Worm (Caenorhabditis elegans) whole organism, L1 larva: ENCODE measurements around the gene F40C5.1.

Source experiments
- blmp-1 ChIP-seq: fragments of 150-350 bp; optimal IDR thresholded peaks from 2 replicates; lab custom pipeline; 2014; ENCODE audit warnings: missing biosample characterization, missing genetic modification characterization
- ceh-63 ChIP-seq: fragments of 200-800 bp; sonication (Bioruptor generic); optimal IDR thresholded peaks from 2 replicates; lab custom pipeline; 2018; ENCODE audit warnings: mild to moderate bottlenecking, missing genetic modification characterization, missing compliant biosample characterization
- ceh-8 ChIP-seq: fragments of 200-800 bp; sonication (Bioruptor generic); optimal IDR thresholded peaks from 2 replicates; lab custom pipeline; 2018; ENCODE audit warnings: mild to moderate bottlenecking, missing genetic modification characterization, moderate library complexity, missing compliant biosample characterization
- ceh-82 ChIP-seq, 3 experiments: fragments of 150-350 bp in 1 of 3; sonication (generic microtip) in 2 of 3; optimal IDR thresholded peaks; 2 replicates each; lab custom pipeline; 2014 to 2017; ENCODE audit warnings: missing biosample characterization in 3 of 3, missing genetic modification characterization in 3 of 3
- ceh-90 ChIP-seq: sonication (generic microtip); optimal IDR thresholded peaks from 2 replicates; lab custom pipeline; 2016; ENCODE audit warnings: missing genetic modification characterization, missing compliant biosample characterization
- ces-1 ChIP-seq: fragments of 150-350 bp; optimal IDR thresholded peaks from 2 replicates; lab custom pipeline; 2014; ENCODE audit warnings: missing biosample characterization, missing genetic modification reagents, missing genetic modification characterization
- dpl-1 ChIP-seq, 3 experiments: fragments of 150-350 bp in 2 of 3; sonication (generic microtip) in 1 of 3; optimal IDR thresholded peaks; 2 replicates each; lab custom pipeline; 2014 to 2017; ENCODE audit warnings: missing biosample characterization in 3 of 3, missing genetic modification characterization in 3 of 3, missing genetic modification reagents in 3 of 3
- dsc-1 ChIP-seq: sonication (generic microtip); optimal IDR thresholded peaks from 2 replicates; lab custom pipeline; 2016; ENCODE audit warnings: mild to moderate bottlenecking, missing genetic modification characterization, missing compliant biosample characterization
- efl-1 ChIP-seq, 4 experiments: fragments of 150-350 bp; optimal IDR thresholded peaks in 3 of 4; peaks in 1 of 4; 1 replicate in 1 of 4; 2 replicates in 3 of 4; lab custom pipeline; 2014; ENCODE audit warnings: missing biosample characterization in 2 of 4, missing genetic modification characterization in 2 of 4, missing genetic modification reagents in 2 of 4
- efl-3 ChIP-seq: fragments of 200-800 bp; sonication (Bioruptor generic); optimal IDR thresholded peaks from 2 replicates; lab custom pipeline; 2018; ENCODE audit warnings: mild to moderate bottlenecking, missing genetic modification characterization, missing compliant biosample characterization
- egl-13 ChIP-seq: sonication (generic microtip); optimal IDR thresholded peaks from 2 replicates; lab custom pipeline; 2016; ENCODE audit warnings: missing genotype, missing genetic modification reagents, missing genetic modification characterization, missing compliant biosample characterization
- elt-2 ChIP-seq: sonication (generic microtip); optimal IDR thresholded peaks from 2 replicates; lab custom pipeline; 2016; ENCODE audit warnings: missing genetic modification characterization, mild to moderate bottlenecking, inconsistent platforms, missing compliant biosample characterization, missing genetic modification reagents
- fkh-4 ChIP-seq: sonication (generic microtip); optimal IDR thresholded peaks from 2 replicates; lab custom pipeline; 2016; ENCODE audit warnings: missing compliant biosample characterization, missing genetic modification characterization, borderline replicate concordance
- fkh-8 ChIP-seq: sonication (generic microtip); optimal IDR thresholded peaks from 2 replicates; lab custom pipeline; 2016; ENCODE audit warnings: mild to moderate bottlenecking, missing genetic modification characterization, missing compliant biosample characterization
- fos-1 ChIP-seq: fragments of 150-350 bp; optimal IDR thresholded peaks from 2 replicates; lab custom pipeline; 2014; ENCODE audit warnings: missing biosample characterization, missing genetic modification characterization
- grh-1 ChIP-seq: fragments of 200-800 bp; sonication (Bioruptor generic); IDR thresholded peaks from 2 replicates; pipeline ENCODE4 v1.3.6; 2022; ENCODE audit warnings: missing genetic modification reagents, missing genetic modification characterization, missing compliant biosample characterization
- hlh-4 ChIP-seq: sonication (generic microtip); optimal IDR thresholded peaks from 2 replicates; lab custom pipeline; 2016; ENCODE audit warnings: mild to moderate bottlenecking, missing genetic modification characterization, missing compliant biosample characterization
- hpl-2 ChIP-seq: fragments of 150-350 bp; optimal IDR thresholded peaks from 2 replicates; lab custom pipeline; 2014; ENCODE audit warnings: missing biosample characterization, missing genetic modification reagents, missing genetic modification characterization
- irx-1 ChIP-seq: sonication (generic microtip); optimal IDR thresholded peaks from 2 replicates; lab custom pipeline; 2016; ENCODE audit warnings: missing genetic modification characterization, missing compliant biosample characterization
- isw-1 ChIP-seq: fragments of 200-800 bp; sonication (Bioruptor generic); IDR thresholded peaks from 2 replicates; pipeline ENCODE4 v1.3.6; 2022; ENCODE audit warnings: missing genetic modification characterization, missing compliant biosample characterization
- jun-1 ChIP-seq: fragments of 150-350 bp; optimal IDR thresholded peaks from 2 replicates; lab custom pipeline; 2014; ENCODE audit warnings: missing biosample characterization, missing genetic modification reagents, missing genetic modification characterization
- lin-14 ChIP-seq: fragments of 200-800 bp; sonication (Bioruptor generic); optimal IDR thresholded peaks from 2 replicates; lab custom pipeline; 2018; ENCODE audit warnings: mild to moderate bottlenecking, missing genetic modification characterization, moderate library complexity, missing compliant biosample characterization
- lin-39 ChIP-seq: fragments of 150-350 bp; optimal IDR thresholded peaks from 2 replicates; lab custom pipeline; 2014; ENCODE audit warnings: missing biosample characterization, missing genetic modification reagents, missing genetic modification characterization
- lsy-2 ChIP-seq, 2 experiments: fragments of 150-350 bp; optimal IDR thresholded peaks; 2 replicates each; lab custom pipeline; 2014; ENCODE audit warnings: missing biosample characterization in 2 of 2, missing genetic modification characterization in 2 of 2
- mab-9 ChIP-seq: fragments of 200-800 bp; sonication (Bioruptor generic); IDR thresholded peaks from 2 replicates; pipeline ENCODE4 v1.3.6; 2022; ENCODE audit warnings: missing genetic modification reagents, missing genetic modification characterization, missing compliant biosample characterization
- mef-2 ChIP-seq: fragments of 150-350 bp; optimal IDR thresholded peaks from 2 replicates; lab custom pipeline; 2014; ENCODE audit warnings: missing biosample characterization, missing genetic modification characterization
- nhr-12 ChIP-seq: sonication (generic microtip); optimal IDR thresholded peaks from 2 replicates; lab custom pipeline; 2017; ENCODE audit warnings: missing biosample characterization, missing genetic modification characterization
- nhr-28 ChIP-seq: fragments of 150-350 bp; optimal IDR thresholded peaks from 2 replicates; lab custom pipeline; 2014; ENCODE audit warnings: missing biosample characterization, missing genetic modification characterization
- nhr-47 ChIP-seq: sonication (generic microtip); optimal IDR thresholded peaks from 2 replicates; lab custom pipeline; 2016; ENCODE audit warnings: mild to moderate bottlenecking, missing genetic modification characterization, moderate library complexity, missing compliant biosample characterization
- nhr-76 ChIP-seq: sonication (generic microtip); optimal IDR thresholded peaks from 2 replicates; lab custom pipeline; 2017; ENCODE audit warnings: missing biosample characterization, missing genetic modification characterization
- nhr-77 ChIP-seq: fragments of 150-350 bp; optimal IDR thresholded peaks from 2 replicates; lab custom pipeline; 2014; ENCODE audit warnings: missing biosample characterization, missing genetic modification characterization
- nhr-85 ChIP-seq: sonication (generic microtip); peaks from one replicate; lab custom pipeline; 2016; ENCODE audit warnings: missing genetic modification characterization, inconsistent platforms, missing compliant biosample characterization
- nhr-90 ChIP-seq: sonication (generic microtip); optimal IDR thresholded peaks from 2 replicates; lab custom pipeline; 2016; ENCODE audit warnings: mild to moderate bottlenecking, missing genetic modification characterization, missing compliant biosample characterization; ENCODE audit not compliant: poor library complexity
- pag-3 ChIP-seq: sonication (generic microtip); optimal IDR thresholded peaks from 2 replicates; lab custom pipeline; 2017; ENCODE audit warnings: missing genetic modification characterization, mild to moderate bottlenecking, missing compliant biosample characterization, antibody characterized with exemption, borderline replicate concordance; ENCODE audit not compliant: insufficient read depth
- pax-3 ChIP-seq: fragments of 200-800 bp; sonication (Bioruptor generic); optimal IDR thresholded peaks from 2 replicates; lab custom pipeline; 2018; ENCODE audit warnings: mild to moderate bottlenecking, missing genetic modification characterization, moderate library complexity, missing compliant biosample characterization
- pqm-1 ChIP-seq: sonication (generic microtip); optimal IDR thresholded peaks from 3 replicates; lab custom pipeline; 2017; ENCODE audit warnings: missing biosample characterization, missing genetic modification characterization
- rnt-1 ChIP-seq: sonication (generic microtip); optimal IDR thresholded peaks from 2 replicates; lab custom pipeline; 2016; ENCODE audit warnings: mild to moderate bottlenecking, missing genetic modification characterization, moderate library complexity, missing compliant biosample characterization
- skn-1 ChIP-seq: fragments of 150-350 bp; optimal IDR thresholded peaks from 2 replicates; lab custom pipeline; 2014; ENCODE audit warnings: missing biosample characterization, missing genetic modification characterization
- sptf-1 ChIP-seq: fragments of 150-350 bp; optimal IDR thresholded peaks from 2 replicates; lab custom pipeline; 2014; ENCODE audit warnings: missing biosample characterization, missing genetic modification characterization
- sup-37 ChIP-seq: fragments of 200-800 bp; sonication (Bioruptor generic); optimal IDR thresholded peaks from 2 replicates; lab custom pipeline; 2018; ENCODE audit warnings: mild to moderate bottlenecking, missing genetic modification characterization, missing compliant biosample characterization
- swsn-7 ChIP-seq: sonication (generic microtip); optimal IDR thresholded peaks from 2 replicates; lab custom pipeline; 2016; ENCODE audit warnings: missing genetic modification characterization, missing compliant biosample characterization
- tlp-1 ChIP-seq: fragments of 150-350 bp; optimal IDR thresholded peaks from 2 replicates; lab custom pipeline; 2014; ENCODE audit warnings: missing biosample characterization, missing genetic modification characterization
- unc-30 ChIP-seq: sonication (generic microtip); optimal IDR thresholded peaks from 2 replicates; lab custom pipeline; 2017; ENCODE audit warnings: missing biosample characterization, missing genetic modification characterization
- unc-62 ChIP-seq: fragments of 150-350 bp; optimal IDR thresholded peaks from 2 replicates; lab custom pipeline; 2014; ENCODE audit warnings: missing biosample characterization, missing genetic modification reagents, missing genetic modification characterization
- unc-86 ChIP-seq: sonication (generic microtip); optimal IDR thresholded peaks from 2 replicates; lab custom pipeline; 2016; ENCODE audit warnings: missing genetic modification characterization, missing compliant biosample characterization
- unc-98 ChIP-seq: fragments of 200-800 bp; sonication (Bioruptor generic); IDR thresholded peaks from 2 replicates; pipeline ENCODE4 v1.3.6; 2022; ENCODE audit warnings: missing genetic modification characterization, missing compliant biosample characterization
- vab-15 ChIP-seq: sonication (generic microtip); optimal IDR thresholded peaks from 2 replicates; lab custom pipeline; 2017; ENCODE audit warnings: missing genotype, mild to moderate bottlenecking, missing genetic modification characterization, missing compliant biosample characterization
- xbp-1 ChIP-seq: sonication (generic microtip); optimal IDR thresholded peaks from 2 replicates; lab custom pipeline; 2016; ENCODE audit warnings: missing genetic modification characterization, missing compliant biosample characterization
- zag-1 ChIP-seq: fragments of 150-350 bp; optimal IDR thresholded peaks from 2 replicates; lab custom pipeline; 2014; ENCODE audit warnings: missing biosample characterization, missing genetic modification characterization
- ztf-11 ChIP-seq, 2 experiments: sonication (generic microtip); optimal IDR thresholded peaks; 2 replicates each; lab custom pipeline; 2016 to 2017; ENCODE audit warnings: missing genetic modification characterization in 2 of 2, missing biosample characterization in 1 of 2, missing compliant biosample characterization in 1 of 2
- ztf-4 ChIP-seq: fragments of 150-350 bp; optimal IDR thresholded peaks from 2 replicates; lab custom pipeline; 2014; ENCODE audit warnings: missing biosample characterization, missing genetic modification characterization

The F40C5.1 gene

ce11 chrV:3579248-3579647 lies 6.7 kb downstream of the F40C5.1 start:
- TF ChIP-seq efl-1 (optimal IDR thresholded peaks at IDR 0.05; lab: Kevin White, UChicago) = no peak
- TF ChIP-seq efl-1 (GFP tag; optimal IDR thresholded peaks at IDR 0.05 in 1 of 2; lab: Kevin White, UChicago) = peak in 1 of 2 experiments; percentile 88
- peak; percentile 27 for TF ChIP-seq fkh-8 (tag; lab: Kevin White, UChicago)
- TF ChIP-seq skn-1 = no peak
- peak; percentile 29 for TF ChIP-seq lin-14 (GFP tag; lab: Kevin White, UChicago)
- TF ChIP-seq dsc-1 = peak; percentile 6
- peak in 1 of 3 experiments; percentile 11 for TF ChIP-seq dpl-1 (GFP tag; optimal IDR thresholded peaks at IDR 0.05; lab: Kevin White, UChicago)

- TF ChIP-seq ceh-8 (GFP tag; lab: Kevin White, UChicago) (no peak), nhr-77 (tag; lab: Kevin White, UChicago) (peak; percentile 25), sptf-1 (tag; lab: Kevin White, UChicago) (no peak), zag-1 (tag; lab: Kevin White, UChicago) (no peak), blmp-1 (tag; lab: Kevin White, UChicago) (no peak), lsy-2 (tag; optimal IDR thresholded peaks at IDR 0.05; lab: Kevin White, UChicago) (peak; percentile 42 to 64), isw-1 (GFP tag; lab: Robert Waterston, UW) (no peak), unc-30 (tag; lab: Kevin White, UChicago) (no peak), egl-13 (tag; lab: Kevin White, UChicago) (no peak), pqm-1 (tag; lab: Kevin White, UChicago) (no peak), sup-37 (no peak), rnt-1 (tag; lab: Kevin White, UChicago) (peak; percentile 55), lin-39 (no peak), unc-86 (tag; lab: Kevin White, UChicago) (no peak), nhr-47 (tag; lab: Kevin White, UChicago) (peak; percentile 35), ces-1 (GFP tag; lab: Kevin White, UChicago) (no peak), tlp-1 (tag; lab: Kevin White, UChicago) (no peak), skn-1 (peak; percentile 27), hlh-4 (tag; lab: Kevin White, UChicago) (no peak), fkh-8 (tag; lab: Kevin White, UChicago) (peak; percentile 15), lin-14 (GFP tag; lab: Kevin White, UChicago) (peak; percentile 85), vab-15 (tag; lab: Kevin White, UChicago) (no peak), ceh-82 (tag; optimal IDR thresholded peaks at IDR 0.05; lab: Kevin White, UChicago) (peak in 2 of 3 experiments; percentile 29 to 76), elt-2 (tag; lab: Kevin White, UChicago) (no peak), swsn-7 (peak; percentile 32), pax-3 (tag; lab: Kevin White, UChicago) (no peak), pag-3 (tag; lab: Kevin White, UChicago) (no peak), nhr-76 (tag; lab: Kevin White, UChicago) (no peak), nhr-28 (no peak), ceh-63 (GFP tag; lab: Kevin White, UChicago) (no peak), fkh-4 (tag; lab: Kevin White, UChicago) (no peak), irx-1 (no peak), xbp-1 (tag; lab: Kevin White, UChicago) (peak; percentile 8), mef-2 (tag; lab: Kevin White, UChicago) (no peak), efl-3 (GFP tag; lab: Kevin White, UChicago) (no peak), mab-9 (GFP tag; lab: Robert Waterston, UW) (no peak), ztf-4 (tag; lab: Kevin White, UChicago) (no peak), unc-62 (GFP tag; lab: Kevin White, UChicago) (no peak), ceh-90 (tag; lab: Kevin White, UChicago) (no peak), hpl-2 (GFP tag; lab: Kevin White, UChicago) (no peak), unc-98 (GFP tag; lab: Robert Waterston, UW) (no peak), fos-1 (tag; lab: Kevin White, UChicago) (peak; percentile 42), nhr-12 (no peak), ztf-11 (tag; optimal IDR thresholded peaks at IDR 0.05; lab: Kevin White, UChicago) (no peak), grh-1 (no peak), dsc-1 (no peak), jun-1 (tag; lab: Kevin White, UChicago) (no peak), nhr-90 (tag; lab: Kevin White, UChicago) (no peak), nhr-85 (tag; lab: Kevin White, UChicago) (peak; percentile 57)
Measured at ce11 chrV:3579795-3580194, 7.3 kb downstream of the F40C5.1 start.
